Worm (Caenorhabditis elegans) whole organism, L1 larva: Measurements from ENCODE around the gene mab-23.

Source experiments
- C04F5.9 ChIP-seq: sonication (generic microtip); optimal IDR thresholded peaks from 2 replicates; lab custom pipeline; 2016; ENCODE audit warnings: missing genetic modification characterization, missing compliant biosample characterization
- C16A3.4 ChIP-seq: fragments of 150-350 bp; optimal IDR thresholded peaks from 2 replicates; lab custom pipeline; 2014; ENCODE audit warnings: missing biosample characterization, missing genetic modification characterization
- C34B4.2 ChIP-seq: sonication (generic microtip); optimal IDR thresholded peaks from 2 replicates; lab custom pipeline; 2017; ENCODE audit warnings: mild to moderate bottlenecking, missing genetic modification characterization, missing compliant biosample characterization
- F16B12.6 ChIP-seq: fragments of 150-350 bp; optimal IDR thresholded peaks from 2 replicates; lab custom pipeline; 2014; ENCODE audit warnings: missing biosample characterization, missing genetic modification characterization
- Y116A8C.19 ChIP-seq: sonication (generic microtip); optimal IDR thresholded peaks from 2 replicates; lab custom pipeline; 2016; ENCODE audit warnings: missing compliant biosample characterization, missing genetic modification characterization, borderline replicate concordance
- aha-1 ChIP-seq: fragments of 150-350 bp; optimal IDR thresholded peaks from 2 replicates; lab custom pipeline; 2014; ENCODE audit warnings: missing biosample characterization, missing genetic modification characterization
- aly-2 ChIP-seq: fragments of 150-350 bp; optimal IDR thresholded peaks from 2 replicates; lab custom pipeline; 2014; ENCODE audit warnings: missing biosample characterization, missing genetic modification characterization
- blmp-1 ChIP-seq: fragments of 150-350 bp; optimal IDR thresholded peaks from 2 replicates; lab custom pipeline; 2014; ENCODE audit warnings: missing biosample characterization, missing genetic modification characterization
- ceh-8 ChIP-seq: fragments of 200-800 bp; sonication (Bioruptor generic); optimal IDR thresholded peaks from 2 replicates; lab custom pipeline; 2018; ENCODE audit warnings: mild to moderate bottlenecking, missing genetic modification characterization, moderate library complexity, missing compliant biosample characterization
- ceh-88 ChIP-seq: fragments of 200-800 bp; sonication (Bioruptor generic); IDR thresholded peaks from 2 replicates; pipeline ENCODE4 v1.3.6; 2022; ENCODE audit warnings: missing genetic modification characterization, missing compliant biosample characterization
- ces-1 ChIP-seq: fragments of 150-350 bp; optimal IDR thresholded peaks from 2 replicates; lab custom pipeline; 2014; ENCODE audit warnings: missing biosample characterization, missing genetic modification reagents, missing genetic modification characterization
- dpl-1 ChIP-seq, 3 experiments: fragments of 150-350 bp in 2 of 3; sonication (generic microtip) in 1 of 3; optimal IDR thresholded peaks; 2 replicates each; lab custom pipeline; 2014 to 2017; ENCODE audit warnings: missing biosample characterization in 3 of 3, missing genetic modification characterization in 3 of 3, missing genetic modification reagents in 3 of 3
- dsc-1 ChIP-seq: sonication (generic microtip); optimal IDR thresholded peaks from 2 replicates; lab custom pipeline; 2016; ENCODE audit warnings: mild to moderate bottlenecking, missing genetic modification characterization, missing compliant biosample characterization
- efl-1 ChIP-seq, 4 experiments: fragments of 150-350 bp; optimal IDR thresholded peaks in 3 of 4; peaks in 1 of 4; 1 replicate in 1 of 4; 2 replicates in 3 of 4; lab custom pipeline; 2014; ENCODE audit warnings: missing biosample characterization in 2 of 4, missing genetic modification characterization in 2 of 4, missing genetic modification reagents in 2 of 4
- egl-13 ChIP-seq: sonication (generic microtip); optimal IDR thresholded peaks from 2 replicates; lab custom pipeline; 2016; ENCODE audit warnings: missing genotype, missing genetic modification reagents, missing genetic modification characterization, missing compliant biosample characterization
- egl-27 ChIP-seq, 2 experiments: fragments of 150-350 bp in 1 of 2; sonication (generic microtip); optimal IDR thresholded peaks; 3 replicates each; lab custom pipeline; 2017 to 2018; ENCODE audit warnings: missing biosample characterization in 2 of 2, missing genetic modification characterization in 2 of 2, missing genetic modification reagents in 2 of 2
- elt-2 ChIP-seq: sonication (generic microtip); optimal IDR thresholded peaks from 2 replicates; lab custom pipeline; 2016; ENCODE audit warnings: missing genetic modification characterization, mild to moderate bottlenecking, inconsistent platforms, missing compliant biosample characterization, missing genetic modification reagents
- ets-5 ChIP-seq: fragments of 200-800 bp; sonication (Bioruptor generic); IDR thresholded peaks from 2 replicates; pipeline ENCODE4 v1.3.6; 2022; ENCODE audit warnings: missing genetic modification characterization, missing compliant biosample characterization
- fkh-10 ChIP-seq: sonication (generic microtip); optimal IDR thresholded peaks from 2 replicates; lab custom pipeline; 2017; ENCODE audit warnings: missing biosample characterization, missing genetic modification reagents, missing genetic modification characterization
- fkh-4 ChIP-seq: sonication (generic microtip); optimal IDR thresholded peaks from 2 replicates; lab custom pipeline; 2016; ENCODE audit warnings: missing compliant biosample characterization, missing genetic modification characterization, borderline replicate concordance
- fkh-8 ChIP-seq: sonication (generic microtip); optimal IDR thresholded peaks from 2 replicates; lab custom pipeline; 2016; ENCODE audit warnings: mild to moderate bottlenecking, missing genetic modification characterization, missing compliant biosample characterization
- fos-1 ChIP-seq: fragments of 150-350 bp; optimal IDR thresholded peaks from 2 replicates; lab custom pipeline; 2014; ENCODE audit warnings: missing biosample characterization, missing genetic modification characterization
- hlh-17 ChIP-seq: fragments of 200-800 bp; sonication (Bioruptor generic); optimal IDR thresholded peaks from 2 replicates; lab custom pipeline; 2018; ENCODE audit warnings: missing genetic modification characterization, mild to moderate bottlenecking, missing compliant biosample characterization, moderate library complexity, borderline replicate concordance
- hlh-4 ChIP-seq: sonication (generic microtip); optimal IDR thresholded peaks from 2 replicates; lab custom pipeline; 2016; ENCODE audit warnings: mild to moderate bottlenecking, missing genetic modification characterization, missing compliant biosample characterization
- irx-1 ChIP-seq: sonication (generic microtip); optimal IDR thresholded peaks from 2 replicates; lab custom pipeline; 2016; ENCODE audit warnings: missing genetic modification characterization, missing compliant biosample characterization
- isw-1 ChIP-seq: fragments of 200-800 bp; sonication (Bioruptor generic); IDR thresholded peaks from 2 replicates; pipeline ENCODE4 v1.3.6; 2022; ENCODE audit warnings: missing genetic modification characterization, missing compliant biosample characterization
- lin-13 ChIP-seq: fragments of 150-350 bp; optimal IDR thresholded peaks from 2 replicates; lab custom pipeline; 2014; ENCODE audit warnings: missing biosample characterization, missing genetic modification reagents, missing genetic modification characterization
- lin-14 ChIP-seq: fragments of 200-800 bp; sonication (Bioruptor generic); optimal IDR thresholded peaks from 2 replicates; lab custom pipeline; 2018; ENCODE audit warnings: mild to moderate bottlenecking, missing genetic modification characterization, moderate library complexity, missing compliant biosample characterization
- lin-35 ChIP-seq, 2 experiments: fragments of 150-350 bp; optimal IDR thresholded peaks; 2 replicates each; lab custom pipeline; 2014; ENCODE audit warnings: missing biosample characterization in 2 of 2, missing genetic modification characterization in 2 of 2, missing genetic modification reagents in 2 of 2
- lsy-2 ChIP-seq, 2 experiments: fragments of 150-350 bp; optimal IDR thresholded peaks; 2 replicates each; lab custom pipeline; 2014; ENCODE audit warnings: missing biosample characterization in 2 of 2, missing genetic modification characterization in 2 of 2
- mep-1 ChIP-seq: fragments of 150-350 bp; optimal IDR thresholded peaks from 2 replicates; lab custom pipeline; 2014; ENCODE audit warnings: missing biosample characterization, missing genetic modification characterization
- nhr-11 ChIP-seq: fragments of 150-350 bp; optimal IDR thresholded peaks from 2 replicates; lab custom pipeline; 2014; ENCODE audit warnings: missing biosample characterization, missing genetic modification characterization
- nhr-19 ChIP-seq: fragments of 200-800 bp; sonication (Bioruptor generic); conservative IDR thresholded peaks from 2 replicates; pipeline ENCODE4 v1.3.6; 2022; ENCODE audit warnings: missing genetic modification characterization, missing compliant biosample characterization
- nhr-47 ChIP-seq: sonication (generic microtip); optimal IDR thresholded peaks from 2 replicates; lab custom pipeline; 2016; ENCODE audit warnings: mild to moderate bottlenecking, missing genetic modification characterization, moderate library complexity, missing compliant biosample characterization
- nhr-76 ChIP-seq: sonication (generic microtip); optimal IDR thresholded peaks from 2 replicates; lab custom pipeline; 2017; ENCODE audit warnings: missing biosample characterization, missing genetic modification characterization
- nhr-77 ChIP-seq: fragments of 150-350 bp; optimal IDR thresholded peaks from 2 replicates; lab custom pipeline; 2014; ENCODE audit warnings: missing biosample characterization, missing genetic modification characterization
- nhr-84 ChIP-seq: sonication (generic microtip); optimal IDR thresholded peaks from 2 replicates; lab custom pipeline; 2017; ENCODE audit warnings: missing biosample characterization, missing genetic modification characterization
- nhr-85 ChIP-seq: sonication (generic microtip); peaks from one replicate; lab custom pipeline; 2016; ENCODE audit warnings: missing genetic modification characterization, inconsistent platforms, missing compliant biosample characterization
- nhr-90 ChIP-seq: sonication (generic microtip); optimal IDR thresholded peaks from 2 replicates; lab custom pipeline; 2016; ENCODE audit warnings: mild to moderate bottlenecking, missing genetic modification characterization, missing compliant biosample characterization; ENCODE audit not compliant: poor library complexity
- pax-3 ChIP-seq: fragments of 200-800 bp; sonication (Bioruptor generic); optimal IDR thresholded peaks from 2 replicates; lab custom pipeline; 2018; ENCODE audit warnings: mild to moderate bottlenecking, missing genetic modification characterization, moderate library complexity, missing compliant biosample characterization
- pqm-1 ChIP-seq: sonication (generic microtip); optimal IDR thresholded peaks from 3 replicates; lab custom pipeline; 2017; ENCODE audit warnings: missing biosample characterization, missing genetic modification characterization
- snu-23 ChIP-seq: sonication (generic microtip); optimal IDR thresholded peaks from 2 replicates; lab custom pipeline; 2016; ENCODE audit warnings: missing genetic modification characterization, missing compliant biosample characterization
- tbx-2 ChIP-seq: sonication (generic microtip); optimal IDR thresholded peaks from 2 replicates; lab custom pipeline; 2016; ENCODE audit warnings: missing genetic modification characterization, missing compliant biosample characterization
- tlp-1 ChIP-seq: fragments of 150-350 bp; optimal IDR thresholded peaks from 2 replicates; lab custom pipeline; 2014; ENCODE audit warnings: missing biosample characterization, missing genetic modification characterization
- unc-30 ChIP-seq: sonication (generic microtip); optimal IDR thresholded peaks from 2 replicates; lab custom pipeline; 2017; ENCODE audit warnings: missing biosample characterization, missing genetic modification characterization
- vab-15 ChIP-seq: sonication (generic microtip); optimal IDR thresholded peaks from 2 replicates; lab custom pipeline; 2017; ENCODE audit warnings: missing genotype, mild to moderate bottlenecking, missing genetic modification characterization, missing compliant biosample characterization

mab-23 gene

ce11 chrV:10679990-10680602 is 47.2 kb downstream of the mab-23 start:
- peak; percentile 66 for TF ChIP-seq fkh-10 (GFP tag; lab: Kevin White, UChicago)
- TF ChIP-seq efl-1 (optimal IDR thresholded peaks at IDR 0.05; lab: Kevin White, UChicago), result peak in 1 of 2 experiments; percentile 15
- peak; percentile 10 to 92 for TF ChIP-seq efl-1 (GFP tag; optimal IDR thresholded peaks at IDR 0.05 in 1 of 2; lab: Kevin White, UChicago)
- TF ChIP-seq F16B12.6 (tag; lab: Kevin White, UChicago), result peak; percentile 77
- TF ChIP-seq fkh-4 (tag; lab: Kevin White, UChicago), result no peak
- TF ChIP-seq nhr-47 (tag; lab: Kevin White, UChicago), result peak; percentile 2
- no peak for TF ChIP-seq pqm-1
- no peak for TF ChIP-seq Y116A8C.19 (tag; lab: Kevin White, UChicago)
- TF ChIP-seq lsy-2 (tag; optimal IDR thresholded peaks at IDR 0.05; lab: Kevin White, UChicago), result peak; percentile 52 to 88
- peak in 1 of 2 experiments; percentile 30 for TF ChIP-seq lin-35 (GFP tag; optimal IDR thresholded peaks at IDR 0.05; lab: Kevin White, UChicago)
- TF ChIP-seq snu-23 (GFP tag; lab: Kevin White, UChicago), result peak; percentile 12
- peak; percentile 51 for TF ChIP-seq lin-14 (GFP tag; lab: Kevin White, UChicago)
- peak; percentile 55 for TF ChIP-seq mep-1 (tag; lab: Kevin White, UChicago)
- TF ChIP-seq C34B4.2 (tag; lab: Kevin White, UChicago), result no peak
- TF ChIP-seq blmp-1 (tag; lab: Kevin White, UChicago), result peak; percentile 2
- no peak for TF ChIP-seq unc-30 (tag; lab: Kevin White, UChicago)
- TF ChIP-seq dpl-1 (GFP tag; optimal IDR thresholded peaks at IDR 0.05; lab: Kevin White, UChicago), result peak in 1 of 3 experiments; percentile 28

DNA sequence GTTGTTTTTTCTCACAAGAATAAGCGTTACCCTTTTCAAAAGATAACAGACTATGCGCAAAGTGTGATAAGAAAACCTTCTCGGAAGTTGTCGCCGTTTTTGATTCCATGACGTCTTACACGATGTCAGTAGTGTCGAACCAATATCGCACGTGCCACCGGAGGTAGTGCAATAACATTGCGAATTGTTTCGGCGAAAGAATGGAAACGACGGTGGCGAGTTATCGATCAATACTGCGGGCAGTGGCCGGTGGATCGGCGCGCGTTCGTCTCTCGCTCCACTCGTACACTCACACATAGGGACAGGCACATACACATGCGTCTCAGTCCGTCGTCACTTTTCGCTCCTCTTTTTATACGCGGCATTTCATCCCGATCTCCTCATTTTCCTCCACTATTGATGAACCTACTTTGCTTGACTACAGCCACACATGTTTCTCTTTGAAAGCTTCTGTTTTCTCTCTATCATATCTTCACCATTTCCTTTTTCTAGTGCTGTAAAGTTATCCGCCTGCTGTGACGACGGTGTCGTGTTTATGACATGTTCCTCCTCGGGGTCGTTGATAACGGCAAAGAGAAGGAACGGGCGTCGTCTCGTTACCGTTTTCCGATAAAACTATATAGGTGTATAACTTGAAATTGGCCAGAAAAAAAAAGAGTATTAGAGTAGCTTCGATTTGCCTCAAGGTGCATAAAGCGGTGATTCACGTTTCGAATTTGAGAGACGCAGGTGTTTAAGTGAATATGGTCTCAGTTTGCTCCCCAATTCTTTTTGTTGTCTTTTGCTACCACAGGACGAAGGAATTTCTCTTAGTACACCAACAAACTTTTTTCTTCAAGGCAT is 48.5 kb downstream of the mab-23 start:
- TF ChIP-seq pax-3 (tag; lab: Kevin White, UChicago) (no peak), irx-1 (no peak), dpl-1 (GFP tag; optimal IDR thresholded peaks at IDR 0.05; lab: Kevin White, UChicago) (peak in 1 of 3 experiments; percentile 10), C16A3.4 (tag; lab: Kevin White, UChicago) (no peak), nhr-84 (tag; lab: Kevin White, UChicago) (no peak), fos-1 (tag; lab: Kevin White, UChicago) (no peak), hlh-17 (GFP tag; lab: Kevin White, UChicago) (no peak), tbx-2 (tag; lab: Kevin White, UChicago) (no peak), nhr-11 (no peak), fkh-8 (tag; lab: Kevin White, UChicago) (no peak), tlp-1 (tag; lab: Kevin White, UChicago) (no peak), fkh-4 (tag; lab: Kevin White, UChicago) (no peak), nhr-77 (tag; lab: Kevin White, UChicago) (no peak), aly-2 (no peak), C34B4.2 (tag; lab: Kevin White, UChicago) (no peak), nhr-85 (tag; lab: Kevin White, UChicago) (no peak), C04F5.9 (no peak), isw-1 (GFP tag; lab: Robert Waterston, UW) (no peak), dsc-1 (peak; percentile 75), pqm-1 (no peak), hlh-4 (tag; lab: Kevin White, UChicago) (no peak), ceh-8 (no peak), lin-13 (GFP tag; lab: Kevin White, UChicago) (no peak), egl-27 (tag; optimal IDR thresholded peaks at IDR 0.05; lab: Kevin White, UChicago) (no peak), unc-30 (tag; lab: Kevin White, UChicago) (no peak), lsy-2 (tag; optimal IDR thresholded peaks at IDR 0.05; lab: Kevin White, UChicago) (no peak), egl-13 (tag; lab: Kevin White, UChicago) (no peak), aha-1 (tag; lab: Kevin White, UChicago) (no peak), nhr-76 (tag; lab: Kevin White, UChicago) (no peak), nhr-19 (GFP tag; lab: Robert Waterston, UW) (peak; percentile 13; the same call in 1 of the 2 replicates), nhr-90 (tag; lab: Kevin White, UChicago) (peak; percentile 13), ets-5 (GFP tag; lab: Robert Waterston, UW) (no peak), blmp-1 (tag; lab: Kevin White, UChicago) (peak; percentile 49), ceh-88 (GFP tag; lab: Robert Waterston, UW) (no peak), vab-15 (no peak), ces-1 (GFP tag; lab: Kevin White, UChicago) (no peak), fkh-10 (GFP tag; lab: Kevin White, UChicago) (no peak), elt-2 (tag; lab: Kevin White, UChicago) (peak; percentile 74)
